Fruit fly (Drosophila melanogaster) whole organism, embryonic: Measurements from ENCODE around the gene Cyp4ac1.
A peak's percentile ranks its signal among the peaks of the same experiment; 100 is the strongest.

ENCODE experiments used
- CG10267 ChIP-seq: fragments of 200-800 bp; sonication (Bioruptor generic); optimal IDR thresholded peaks from 2 replicates; lab custom pipeline; 2018; ENCODE audit warnings: missing biosample characterization, mild to moderate bottlenecking, missing genetic modification characterization, moderate library complexity
- CG11093 ChIP-seq: fragments of 200-800 bp; sonication (Bioruptor generic); IDR thresholded peaks from 3 replicates; pipeline ENCODE4 v1.3.6; 2022; ENCODE audit warnings: missing biosample characterization, missing genetic modification characterization
- CG11696 ChIP-seq: fragments of 200-800 bp; sonication (Bioruptor generic); IDR thresholded peaks from 2 replicates; pipeline ENCODE4 v1.3.6; 2022; ENCODE audit warnings: missing biosample characterization, missing genetic modification characterization
- CG12769 ChIP-seq: fragments of 200-800 bp; sonication (Bioruptor generic); optimal IDR thresholded peaks from 2 replicates; lab custom pipeline; 2019; ENCODE audit warnings: missing biosample characterization, mild to moderate bottlenecking, missing genetic modification characterization, moderate library complexity
- CG13424 ChIP-seq: fragments of 200-800 bp; sonication (Bioruptor generic); optimal IDR thresholded peaks from 2 replicates; lab custom pipeline; 2019; ENCODE audit warnings: missing biosample characterization, mild to moderate bottlenecking, missing genetic modification characterization, moderate library complexity
- CG15601 ChIP-seq: fragments of 200-800 bp; sonication (Bioruptor generic); optimal IDR thresholded peaks from 3 replicates; lab custom pipeline; 2019; ENCODE audit warnings: missing biosample characterization, mild to moderate bottlenecking, missing genetic modification characterization, moderate library complexity
- CG1647 ChIP-seq: fragments of 200-800 bp; sonication (Bioruptor generic); optimal IDR thresholded peaks from 3 replicates; lab custom pipeline; 2016; ENCODE audit warnings: missing biosample characterization, missing genetic modification characterization
- CG16779 ChIP-seq: fragments of 200-800 bp; sonication (Bioruptor generic); IDR thresholded peaks from 2 replicates; pipeline ENCODE4 v1.3.6; 2022; ENCODE audit warnings: missing biosample characterization, missing genetic modification characterization
- CG17186 ChIP-seq: fragments of 200-800 bp; sonication (Bioruptor generic); optimal IDR thresholded peaks from 3 replicates; lab custom pipeline; 2017; ENCODE audit warnings: missing biosample characterization, missing genetic modification reagents, missing genetic modification characterization
- CG17802 ChIP-seq: fragments of 200-800 bp; sonication (Bioruptor generic); optimal IDR thresholded peaks from 2 replicates; lab custom pipeline; 2018; ENCODE audit warnings: missing biosample characterization, mild to moderate bottlenecking, missing genetic modification characterization, moderate library complexity
- CG17829 ChIP-seq: fragments of 200-800 bp; optimal IDR thresholded peaks from 2 replicates; lab custom pipeline; 2019; ENCODE audit warnings: missing biosample characterization, mild to moderate bottlenecking, missing genetic modification characterization, moderate library complexity
- CG2875 ChIP-seq: fragments of 200-800 bp; sonication (Bioruptor generic); optimal IDR thresholded peaks from 2 replicates; lab custom pipeline; 2017; ENCODE audit warnings: missing biosample characterization, mild to moderate bottlenecking, missing genetic modification characterization, missing genetic modification reagents
- CG32772 ChIP-seq: fragments of 200-800 bp; sonication (Bioruptor generic); IDR thresholded peaks from 2 replicates; pipeline ENCODE4 v1.3.6; 2022; ENCODE audit warnings: missing biosample characterization, missing genetic modification characterization
- CG34422 ChIP-seq: fragments of 200-800 bp; sonication (Bioruptor generic); IDR thresholded peaks from 3 replicates; pipeline ENCODE4 v1.3.6; 2022; ENCODE audit warnings: missing biosample characterization, missing genetic modification characterization
- CG4404 ChIP-seq: fragments of 200-800 bp; sonication (Bioruptor generic); IDR thresholded peaks from 2 replicates; pipeline ENCODE4 v1.3.6; 2022; ENCODE audit warnings: missing biosample characterization, missing genetic modification characterization
- CG4424 ChIP-seq: fragments of 200-800 bp; sonication (Bioruptor generic); optimal IDR thresholded peaks from 3 replicates; lab custom pipeline; 2016; ENCODE audit warnings: missing biosample characterization, missing genetic modification characterization
- CG9727 ChIP-seq: fragments of 200-800 bp; sonication (Bioruptor generic); optimal IDR thresholded peaks from 3 replicates; lab custom pipeline; 2017; ENCODE audit warnings: missing biosample characterization, mild to moderate bottlenecking, missing genetic modification characterization
- Chrac-16 ChIP-seq: fragments of 200-800 bp; sonication (Bioruptor generic); optimal IDR thresholded peaks from 3 replicates; lab custom pipeline; 2016; ENCODE audit warnings: missing biosample characterization, missing genetic modification characterization
- D19B ChIP-seq: fragments of 200-800 bp; sonication (Bioruptor generic); optimal IDR thresholded peaks from 2 replicates; lab custom pipeline; 2017; ENCODE audit warnings: missing biosample characterization, mild to moderate bottlenecking, missing genetic modification characterization
- Dip2 ChIP-seq: fragments of 200-800 bp; sonication (Bioruptor generic); IDR thresholded peaks from 2 replicates; pipeline ENCODE4 v1.3.6; 2022; ENCODE audit warnings: missing biosample characterization, missing genetic modification characterization
- Doc3 ChIP-seq: fragments of 200-800 bp; sonication (Bioruptor generic); IDR thresholded peaks from 3 replicates; pipeline ENCODE4 v1.3.6; 2022; ENCODE audit warnings: missing biosample characterization, missing genetic modification characterization; ENCODE audit not compliant: partially characterized antibody
- GATAe ChIP-seq: fragments of 200-800 bp; sonication (Bioruptor generic); conservative IDR thresholded peaks from 2 replicates; pipeline ENCODE4 v1.3.6; 2022; ENCODE audit warnings: missing biosample characterization, missing genetic modification characterization
- Opbp ChIP-seq: fragments of 200-800 bp; sonication (Bioruptor generic); IDR thresholded peaks from 3 replicates; pipeline ENCODE4 v1.3.6; 2022; ENCODE audit warnings: missing biosample characterization, missing genetic modification characterization; ENCODE audit not compliant: partially characterized antibody
- Pdp1 ChIP-seq, 2 experiments: fragments of 200-800 bp; sonication (Bioruptor generic); optimal IDR thresholded peaks; 3 replicates each; lab custom pipeline; 2016; ENCODE audit warnings: missing biosample characterization in 2 of 2, missing genetic modification characterization in 2 of 2, mild to moderate bottlenecking in 1 of 2, moderate library complexity in 1 of 2
- Rfx ChIP-seq: fragments of 200-800 bp; sonication (Bioruptor generic); IDR thresholded peaks from 2 replicates; pipeline ENCODE4 v1.3.6; 2022; ENCODE audit warnings: missing biosample characterization, missing genetic modification characterization
- Rx ChIP-seq: fragments of 200-800 bp; sonication (Bioruptor generic); IDR thresholded peaks from 2 replicates; pipeline ENCODE4 v1.3.6; 2022; ENCODE audit warnings: missing biosample characterization, missing genetic modification characterization
- Sry-β ChIP-seq: fragments of 200-800 bp; sonication (Bioruptor generic); optimal IDR thresholded peaks from 2 replicates; lab custom pipeline; 2018; ENCODE audit warnings: missing biosample characterization, mild to moderate bottlenecking, missing genetic modification characterization, moderate library complexity
- Trl ChIP-seq, 3 experiments: fragments of >200 bp in 2 of 3; fragments of 200-800 bp in 1 of 3; sonication (Bioruptor generic) in 1 of 3; optimal IDR thresholded peaks; 2 replicates in 1 of 3; 3 replicates in 2 of 3; lab custom pipeline; 2016 to 2017; ENCODE audit warnings: missing biosample characterization in 1 of 3, missing genetic modification characterization in 1 of 3
- al ChIP-seq: fragments of 200-800 bp; sonication (Bioruptor generic); IDR thresholded peaks from 2 replicates; pipeline ENCODE4 v1.3.6; 2022; ENCODE audit warnings: missing biosample characterization, missing genetic modification characterization
- ato ChIP-seq: fragments of 200-800 bp; sonication (Bioruptor generic); IDR thresholded peaks from 2 replicates; pipeline ENCODE4 v1.3.6; 2022; ENCODE audit warnings: missing biosample characterization, missing genetic modification characterization; ENCODE audit not compliant: partially characterized antibody
- bigmax ChIP-seq: fragments of 200-800 bp; sonication (Bioruptor generic); optimal IDR thresholded peaks from 2 replicates; lab custom pipeline; 2018; ENCODE audit warnings: missing biosample characterization, mild to moderate bottlenecking, missing genetic modification characterization
- bsh ChIP-seq, 2 experiments: fragments of 200-800 bp; sonication (Bioruptor generic); optimal IDR thresholded peaks; 2 replicates each; lab custom pipeline; 2017 to 2018; ENCODE audit warnings: mild to moderate bottlenecking in 2 of 2, missing biosample characterization in 2 of 2, missing genetic modification characterization in 2 of 2, moderate library complexity in 1 of 2
- dysf ChIP-seq: fragments of 200-800 bp; sonication (Bioruptor generic); IDR thresholded peaks from 3 replicates; pipeline ENCODE4 v1.3.6; 2022; ENCODE audit warnings: missing biosample characterization, missing genetic modification characterization
- lilli ChIP-seq: fragments of 200-800 bp; sonication (Bioruptor generic); optimal IDR thresholded peaks from 3 replicates; lab custom pipeline; 2016; ENCODE audit warnings: missing biosample characterization, missing genetic modification characterization
- pho ChIP-seq: fragments of 200-800 bp; sonication (Bioruptor generic); optimal IDR thresholded peaks from 2 replicates; lab custom pipeline; 2016; ENCODE audit warnings: missing biosample characterization, missing genetic modification characterization
- prd ChIP-seq, 3 experiments: fragments of >200 bp in 2 of 3; fragments of 200-800 bp in 1 of 3; sonication (Bioruptor generic) in 1 of 3; optimal IDR thresholded peaks in 2 of 3; IDR thresholded peaks in 1 of 3; 2 replicates in 2 of 3; 3 replicates in 1 of 3; pipeline versions ENCODE4 v1.3.6 to Lab custom; 2017 to 2022; ENCODE audit warnings: missing biosample characterization in 1 of 3, missing genetic modification characterization in 1 of 3
- ranshi ChIP-seq: fragments of 200-800 bp; sonication (Bioruptor generic); IDR thresholded peaks from 2 replicates; pipeline ENCODE4 v1.3.6; 2022; ENCODE audit warnings: missing biosample characterization, missing genetic modification characterization
- row ChIP-seq: fragments of 200-800 bp; sonication (Bioruptor generic); IDR thresholded peaks from 3 replicates; pipeline ENCODE4 v1.3.6; 2022; ENCODE audit warnings: missing biosample characterization, missing genetic modification characterization
- sc ChIP-seq, 3 experiments: fragments of >200 bp in 2 of 3; fragments of 200-800 bp in 1 of 3; sonication (Bioruptor generic) in 1 of 3; optimal IDR thresholded peaks; 2 replicates in 2 of 3; 3 replicates in 1 of 3; lab custom pipeline; 2017; ENCODE audit warnings: mild to moderate bottlenecking in 1 of 3, missing biosample characterization in 1 of 3, missing genetic modification characterization in 1 of 3, missing genetic modification reagents in 1 of 3
- seq ChIP-seq: fragments of 200-800 bp; sonication (Bioruptor generic); IDR thresholded peaks from 2 replicates; pipeline ENCODE4 v1.3.6; 2022; ENCODE audit warnings: missing biosample characterization, missing genetic modification characterization
- sna ChIP-seq: fragments of 200-800 bp; sonication (Bioruptor generic); IDR thresholded peaks from 2 replicates; pipeline ENCODE4 v1.3.6; 2022; ENCODE audit warnings: missing biosample characterization, missing genetic modification characterization; ENCODE audit not compliant: partially characterized antibody
- sob ChIP-seq: fragments of 200-800 bp; sonication (Bioruptor generic); IDR thresholded peaks from 2 replicates; pipeline ENCODE4 v1.3.6; 2022; ENCODE audit warnings: missing biosample characterization, missing genetic modification characterization
- tgo ChIP-seq: fragments of 200-800 bp; sonication (Bioruptor generic); IDR thresholded peaks from 3 replicates; pipeline ENCODE4 v1.3.6; 2022; ENCODE audit warnings: missing biosample characterization, missing genetic modification characterization
- tna ChIP-seq: fragments of 200-800 bp; sonication (Bioruptor generic); IDR thresholded peaks from 2 replicates; pipeline ENCODE4 v1.3.6; 2022; ENCODE audit warnings: missing biosample characterization, missing genetic modification characterization; ENCODE audit not compliant: partially characterized antibody
- tup ChIP-seq: fragments of 200-800 bp; sonication (Bioruptor generic); optimal IDR thresholded peaks from 2 replicates; lab custom pipeline; 2016; ENCODE audit warnings: missing biosample characterization, mild to moderate bottlenecking, missing genetic modification characterization, moderate library complexity
- wek ChIP-seq: fragments of 200-800 bp; sonication (Bioruptor generic); optimal IDR thresholded peaks from 3 replicates; lab custom pipeline; 2018; ENCODE audit warnings: missing biosample characterization, mild to moderate bottlenecking, missing genetic modification characterization, moderate library complexity
- wor ChIP-seq: fragments of 200-800 bp; sonication (Bioruptor generic); IDR thresholded peaks from 2 replicates; pipeline ENCODE4 v1.3.6; 2022; ENCODE audit warnings: missing biosample characterization, missing genetic modification characterization

Cyp4ac1 gene

dm6 chr2L:5297289-5297960 lies 33.6 kb downstream of the Cyp4ac1 start (continued):
- TF ChIP-seq pho (GFP tag; lab: Kevin White, UChicago) (no peak), seq (GFP tag; lab: Robert Waterston, UW) (no peak), Doc3 (GFP tag; lab: Robert Waterston, UW) (no peak), CG17829 (tag; lab: Kevin White, UChicago) (peak; percentile 35), Trl (optimal IDR thresholded peaks at IDR 0.05; lab: Kevin White, UChicago) (peak in 1 of 2 experiments; percentile 21), Trl (GFP tag; optimal IDR thresholded peaks at IDR 0.05; lab: Kevin White, UChicago) (no peak), CG17186 (GFP tag; lab: Kevin White, UChicago) (no peak), tgo (GFP tag; lab: Robert Waterston, UW) (no peak; the same call in 2 of the 3 replicates), CG2875 (GFP tag; lab: Kevin White, UChicago) (peak; percentile 20), CG10267 (peak; percentile 33), CG4424 (GFP tag; lab: Kevin White, UChicago) (peak; percentile 46), row (GFP tag; lab: Robert Waterston, UW) (peak; percentile 66), wor (GFP tag; lab: Robert Waterston, UW) (0 out of 2 replicates have a peak, but pooled peaks have one; percentile 29), Pdp1 (GFP tag; optimal IDR thresholded peaks at IDR 0.05; lab: Kevin White, UChicago) (peak; percentile 17 to 81), lilli (GFP tag; lab: Kevin White, UChicago) (no peak), sna (no peak), ranshi (peak; percentile 36; the same call in 1 of the 2 replicates), bigmax (GFP tag; lab: Kevin White, UChicago) (no peak), al (GFP tag; lab: Robert Waterston, UW) (no peak), CG34422 (GFP tag; lab: Robert Waterston, UW) (no peak), D19B (GFP tag; lab: Kevin White, UChicago) (no peak), dysf (peak; percentile 24; the same call in 1 of the 3 replicates), sc (optimal IDR thresholded peaks at IDR 0.05; lab: Kevin White, UChicago) (no peak), sc (GFP tag; optimal IDR thresholded peaks at IDR 0.05; lab: Kevin White, UChicago) (peak; percentile 57), wek (GFP tag; lab: Kevin White, UChicago) (no peak), CG12769 (tag; lab: Kevin White, UChicago) (peak; percentile 18), Rx (GFP tag; lab: Robert Waterston, UW) (peak; percentile 28; the same call in 1 of the 2 replicates), Rfx (GFP tag; lab: Robert Waterston, UW) (no peak), sob (peak; percentile 29; the same call in 1 of the 2 replicates), bsh (GFP tag; optimal IDR thresholded peaks at IDR 0.05; lab: Kevin White, UChicago) (peak in 1 of 2 experiments; percentile 88), CG9727 (GFP tag; lab: Kevin White, UChicago) (no peak), CG15601 (peak; percentile 46), CG13424 (peak; percentile 68), CG4404 (0 out of 2 replicates have a peak, but pooled peaks have one; percentile 10), Opbp (GFP tag; lab: Robert Waterston, UW) (no peak), CG11696 (GFP tag; lab: Robert Waterston, UW) (no peak), ato (GFP tag; lab: Robert Waterston, UW) (no peak), Sry-β (GFP tag; lab: Kevin White, UChicago) (no peak), CG16779 (GFP tag; lab: Robert Waterston, UW) (no peak), Dip2 (GFP tag; lab: Robert Waterston, UW) (no peak), CG17802 (tag; lab: Kevin White, UChicago) (peak; percentile 46), CG1647 (GFP tag; lab: Kevin White, UChicago) (no peak), Chrac-16 (peak; percentile 29), prd (optimal IDR thresholded peaks at IDR 0.05; lab: Kevin White, UChicago) (no peak), prd (GFP tag; IDR thresholded peaks at IDR 0.05; lab: Robert Waterston, UW) (0 out of 3 replicates have a peak, but pooled peaks have one; percentile 18), tup (GFP tag; lab: Kevin White, UChicago) (no peak), CG11093 (no peak), CG32772 (GFP tag; lab: Robert Waterston, UW) (no peak), GATAe (GFP tag; lab: Robert Waterston, UW) (no peak), tna (GFP tag; lab: Robert Waterston, UW) (no peak)
